Worm (Caenorhabditis elegans) whole organism, young adult: ENCODE results near the gene nhr-32.

ENCODE experiments used
- B0261.1 ChIP-seq: sonication (generic microtip); optimal IDR thresholded peaks from 2 replicates; lab custom pipeline; 2016; ENCODE audit warnings: mild to moderate bottlenecking, missing genetic modification characterization, moderate library complexity, missing compliant biosample characterization
- C17E4.6 ChIP-seq: fragments of 200-800 bp; sonication (Bioruptor generic); IDR thresholded peaks from 2 replicates; pipeline ENCODE4 v1.3.6; 2022; ENCODE audit warnings: missing genetic modification reagents, missing genetic modification characterization, missing compliant biosample characterization
- D2030.7 ChIP-seq: fragments of 200-800 bp; sonication (Bioruptor generic); IDR thresholded peaks from 2 replicates; pipeline ENCODE4 v1.3.6; 2022; ENCODE audit warnings: missing genetic modification reagents, missing genetic modification characterization, missing compliant biosample characterization
- F22D6.2 ChIP-seq: sonication (generic microtip); optimal IDR thresholded peaks from 2 replicates; lab custom pipeline; 2016; ENCODE audit warnings: mild to moderate bottlenecking, missing genetic modification characterization, missing compliant biosample characterization
- F33H1.4 ChIP-seq: fragments of 200-800 bp; sonication (Bioruptor generic); IDR thresholded peaks from 2 replicates; pipeline ENCODE4 v1.3.6; 2022; ENCODE audit warnings: missing genetic modification reagents, missing genetic modification characterization, missing compliant biosample characterization
- F37B4.10 ChIP-seq: fragments of 200-800 bp; sonication (Bioruptor generic); IDR thresholded peaks from 2 replicates; pipeline ENCODE4 v1.3.6; 2022; ENCODE audit warnings: missing genetic modification characterization, missing compliant biosample characterization
- K11D2.4 ChIP-seq: fragments of 200-800 bp; sonication (Bioruptor generic); IDR thresholded peaks from 2 replicates; pipeline ENCODE4 v1.3.6; 2022; ENCODE audit warnings: missing genetic modification reagents, missing genetic modification characterization, missing compliant biosample characterization
- K12H6.12 ChIP-seq: fragments of 200-800 bp; sonication (Bioruptor generic); optimal IDR thresholded peaks from 2 replicates; lab custom pipeline; 2018; ENCODE audit warnings: mild to moderate bottlenecking, missing genetic modification characterization, missing compliant biosample characterization
- T26A5.8 ChIP-seq: sonication (generic microtip); optimal IDR thresholded peaks from 2 replicates; lab custom pipeline; 2016; ENCODE audit warnings: missing genetic modification characterization, missing compliant biosample characterization
- Y56A3A.18 ChIP-seq: fragments of 200-800 bp; sonication (Bioruptor generic); IDR thresholded peaks from 2 replicates; pipeline ENCODE4 v1.3.6; 2022; ENCODE audit warnings: missing genetic modification reagents, missing genetic modification characterization, missing compliant biosample characterization
- Y67H2A.10 ChIP-seq: fragments of 200-800 bp; sonication (Bioruptor generic); conservative IDR thresholded peaks from 2 replicates; pipeline ENCODE4 v1.3.6; 2022; ENCODE audit warnings: missing genetic modification reagents, missing genetic modification characterization, missing compliant biosample characterization
- athp-1 ChIP-seq: sonication (generic microtip); optimal IDR thresholded peaks from 2 replicates; lab custom pipeline; 2017; ENCODE audit warnings: mild to moderate bottlenecking, missing genetic modification characterization, missing compliant biosample characterization
- attf-6 ChIP-seq: fragments of 200-800 bp; sonication (Bioruptor generic); IDR thresholded peaks from 2 replicates; pipeline ENCODE4 v1.3.6; 2022; ENCODE audit warnings: missing genetic modification reagents, missing genetic modification characterization, missing compliant biosample characterization
- ceh-79 ChIP-seq: sonication (generic microtip); optimal IDR thresholded peaks from 2 replicates; lab custom pipeline; 2017; ENCODE audit warnings: mild to moderate bottlenecking, missing genetic modification characterization, missing compliant biosample characterization
- dpl-1 ChIP-seq: fragments of 150-350 bp; optimal IDR thresholded peaks from 2 replicates; lab custom pipeline; 2014; ENCODE audit warnings: missing biosample characterization, missing genetic modification reagents, missing genetic modification characterization
- efl-1 ChIP-seq: fragments of 150-350 bp; optimal IDR thresholded peaks from 2 replicates; lab custom pipeline; 2014; ENCODE audit warnings: missing biosample characterization, missing genetic modification reagents, missing genetic modification characterization
- egl-18 ChIP-seq: fragments of 200-800 bp; sonication (Bioruptor generic); IDR thresholded peaks from 2 replicates; pipeline ENCODE4 v1.3.6; 2022; ENCODE audit warnings: missing genetic modification reagents, missing genetic modification characterization, missing compliant biosample characterization
- egl-44 ChIP-seq: fragments of 200-800 bp; sonication (Bioruptor generic); IDR thresholded peaks from 2 replicates; pipeline ENCODE4 v1.3.6; 2022; ENCODE audit warnings: missing genetic modification reagents, missing genetic modification characterization, missing compliant biosample characterization
- fkh-3 ChIP-seq: sonication (generic microtip); optimal IDR thresholded peaks from 2 replicates; lab custom pipeline; 2016; ENCODE audit warnings: mild to moderate bottlenecking, missing genetic modification characterization, missing compliant biosample characterization
- him-1 ChIP-seq: sonication (generic microtip); optimal IDR thresholded peaks from 2 replicates; lab custom pipeline; 2016; ENCODE audit warnings: missing genotype, missing genetic modification reagents, missing genetic modification characterization, missing compliant biosample characterization
- hmg-1.2 ChIP-seq: fragments of 200-800 bp; sonication (Bioruptor generic); IDR thresholded peaks from 2 replicates; pipeline ENCODE4 v1.3.6; 2022; ENCODE audit warnings: missing genetic modification reagents, missing genetic modification characterization, missing compliant biosample characterization
- hrde-1 ChIP-seq: sonication (generic microtip); optimal IDR thresholded peaks from 2 replicates; lab custom pipeline; 2016; ENCODE audit warnings: missing genetic modification characterization, mild to moderate bottlenecking, missing compliant biosample characterization, moderate library complexity, missing genotype, missing genetic modification reagents, borderline replicate concordance
- hsf-1 ChIP-seq: fragments of 200-800 bp; sonication (Bioruptor generic); IDR thresholded peaks from 2 replicates; pipeline ENCODE4 v1.3.6; 2022; ENCODE audit warnings: missing genetic modification reagents, missing genetic modification characterization, missing compliant biosample characterization
- let-607 ChIP-seq, 2 experiments: fragments of 200-800 bp in 1 of 2; sonication (Bioruptor generic) in 1 of 2; sonication (generic microtip) in 1 of 2; optimal IDR thresholded peaks; 2 replicates each; lab custom pipeline; 2016 to 2018; ENCODE audit warnings: mild to moderate bottlenecking in 2 of 2, missing compliant biosample characterization in 2 of 2, missing genetic modification characterization in 2 of 2, moderate library complexity in 2 of 2, missing genotype in 1 of 2
- lsl-1 ChIP-seq: fragments of 200-800 bp; sonication (Bioruptor generic); optimal IDR thresholded peaks from 2 replicates; lab custom pipeline; 2018; ENCODE audit warnings: mild to moderate bottlenecking, missing genetic modification characterization, moderate library complexity, missing compliant biosample characterization
- madf-8 ChIP-seq: fragments of 200-800 bp; sonication (Bioruptor generic); conservative IDR thresholded peaks from 2 replicates; pipeline ENCODE4 v1.3.6; 2022; ENCODE audit warnings: missing genetic modification reagents, missing genetic modification characterization, missing compliant biosample characterization
- mel-28 ChIP-seq: sonication (generic microtip); optimal IDR thresholded peaks from 2 replicates; lab custom pipeline; 2016; ENCODE audit warnings: borderline replicate concordance, mild to moderate bottlenecking, missing genetic modification characterization, missing compliant biosample characterization
- nfyb-1 ChIP-seq: fragments of 200-800 bp; sonication (Bioruptor generic); IDR thresholded peaks from 2 replicates; pipeline ENCODE4 v1.3.6; 2022; ENCODE audit warnings: missing genetic modification reagents, missing genetic modification characterization, missing compliant biosample characterization
- nhr-179 ChIP-seq: sonication (generic microtip); optimal IDR thresholded peaks from 2 replicates; lab custom pipeline; 2016; ENCODE audit warnings: mild to moderate bottlenecking, missing genetic modification characterization, missing compliant biosample characterization
- nhr-80 ChIP-seq: sonication (generic microtip); optimal IDR thresholded peaks from 2 replicates; lab custom pipeline; 2016; ENCODE audit warnings: missing genetic modification characterization, missing compliant biosample characterization
- rec-8 ChIP-seq, 2 experiments: sonication (generic microtip); optimal IDR thresholded peaks; 2 replicates each; lab custom pipeline; 2016; ENCODE audit warnings: mild to moderate bottlenecking in 2 of 2, missing genetic modification characterization in 2 of 2, missing genetic modification reagents in 2 of 2, missing genotype in 2 of 2, missing biosample characterization in 1 of 2, missing compliant biosample characterization in 1 of 2, moderate library complexity in 1 of 2
- rpc-1 ChIP-seq, 2 experiments: fragments of 150-350 bp in 1 of 2; sonication (generic microtip) in 1 of 2; optimal IDR thresholded peaks; 2 replicates each; lab custom pipeline; 2014 to 2018; ENCODE audit warnings: missing biosample characterization in 1 of 2, missing genetic modification characterization in 1 of 2, missing genetic modification reagents in 1 of 2, missing genotype in 1 of 2
- snpc-1.3 ChIP-seq: sonication (generic microtip); optimal IDR thresholded peaks from 2 replicates; lab custom pipeline; 2017; ENCODE audit warnings: missing genetic modification characterization, mild to moderate bottlenecking, missing compliant biosample characterization, antibody characterized with exemption, moderate library complexity, missing genotype, missing genetic modification reagents; ENCODE audit not compliant: insufficient read depth
- snpc-3.4 ChIP-seq: sonication (generic microtip); optimal IDR thresholded peaks from 2 replicates; lab custom pipeline; 2017; ENCODE audit warnings: missing genetic modification characterization, mild to moderate bottlenecking, missing compliant biosample characterization, antibody characterized with exemption, moderate library complexity, missing genotype, missing genetic modification reagents
- snpc-4 ChIP-seq, 5 experiments: fragments of 150-350 bp in 1 of 5; sonication (generic microtip) in 4 of 5; optimal IDR thresholded peaks; 2 replicates each; lab custom pipeline; 2014 to 2018; ENCODE audit warnings: missing genetic modification characterization in 5 of 5, missing biosample characterization in 3 of 5, antibody characterized with exemption in 2 of 5, mild to moderate bottlenecking in 2 of 5, missing compliant biosample characterization in 2 of 5, missing genotype in 2 of 5, moderate library complexity in 2 of 5, missing genetic modification reagents in 1 of 5
- tbp1 ChIP-seq: fragments of 200-800 bp; sonication (Bioruptor generic); optimal IDR thresholded peaks from 2 replicates; lab custom pipeline; 2018; ENCODE audit warnings: mild to moderate bottlenecking, missing genetic modification characterization, missing compliant biosample characterization
- unc-130 ChIP-seq: sonication (generic microtip); optimal IDR thresholded peaks from 2 replicates; lab custom pipeline; 2016; ENCODE audit warnings: missing genetic modification reagents, missing genetic modification characterization, missing compliant biosample characterization
- unc-62 ChIP-seq: fragments of 150-350 bp; optimal IDR thresholded peaks from 2 replicates; lab custom pipeline; 2014; ENCODE audit warnings: missing biosample characterization, missing genetic modification reagents, missing genetic modification characterization
- zim-3 ChIP-seq: sonication (generic microtip); optimal IDR thresholded peaks from 2 replicates; lab custom pipeline; 2017; ENCODE audit warnings: mild to moderate bottlenecking, missing genetic modification characterization, moderate library complexity, missing compliant biosample characterization
- ztf-18 ChIP-seq: sonication (generic microtip); optimal IDR thresholded peaks from 2 replicates; lab custom pipeline; 2016; ENCODE audit warnings: missing genotype, mild to moderate bottlenecking, missing genetic modification characterization, missing compliant biosample characterization
- ztf-28 ChIP-seq: fragments of 200-800 bp; sonication (Bioruptor generic); IDR thresholded peaks from 2 replicates; pipeline ENCODE4 v1.3.6; 2022; ENCODE audit warnings: missing genetic modification reagents, missing genetic modification characterization, missing compliant biosample characterization
- ztf-3 ChIP-seq: fragments of 200-800 bp; sonication (Bioruptor generic); optimal IDR thresholded peaks from 2 replicates; lab custom pipeline; 2018; ENCODE audit warnings: mild to moderate bottlenecking, missing genetic modification characterization, missing compliant biosample characterization
- ztf-6 ChIP-seq: fragments of 200-800 bp; sonication (Bioruptor generic); IDR thresholded peaks from 2 replicates; pipeline ENCODE4 v1.3.6; 2022; ENCODE audit warnings: missing genetic modification reagents, missing genetic modification characterization, missing compliant biosample characterization

The nhr-32 gene

ce11 chrX:13283462-13283861, 31.7 kb downstream of the nhr-32 start (continued):
- peak; percentile 92 for TF ChIP-seq tbp1 (GFP tag; lab: Kevin White, UChicago)
- TF ChIP-seq ztf-3: no peak
- no peak for TF ChIP-seq K11D2.4 (GFP tag; lab: Robert Waterston, UW)
- TF ChIP-seq snpc-4 (GFP tag; optimal IDR thresholded peaks at IDR 0.05; lab: Kevin White, UChicago): peak; percentile 11
- TF ChIP-seq snpc-4 (tag; optimal IDR thresholded peaks at IDR 0.05; lab: Kevin White, UChicago): peak in 1 of 4 experiments; percentile 34
- TF ChIP-seq nhr-179 (tag; lab: Kevin White, UChicago): no peak
- TF ChIP-seq hmg-1.2 (GFP tag; lab: Robert Waterston, UW): peak; percentile 65
- peak; percentile 23 for TF ChIP-seq athp-1 (tag; lab: Kevin White, UChicago)
- peak; percentile 9 to 39 for TF ChIP-seq let-607 (tag; optimal IDR thresholded peaks at IDR 0.05; lab: Kevin White, UChicago)

ce11 chrX:13284091-13284490, 32.3 kb downstream of the nhr-32 start, which contains the start of gene cyp-14A4:
cyp-14A4 (minus strand) TSS chrX:13284197.
- no peak for TF ChIP-seq lsl-1 (GFP tag; lab: Kevin White, UChicago)
- TF ChIP-seq B0261.1 (tag; lab: Kevin White, UChicago): no peak
- TF ChIP-seq efl-1 (GFP tag; lab: Kevin White, UChicago): no peak
- TF ChIP-seq ceh-79: no peak
- TF ChIP-seq snpc-4 (GFP tag; optimal IDR thresholded peaks at IDR 0.05; lab: Kevin White, UChicago): no peak
- no peak for TF ChIP-seq snpc-4 (tag; optimal IDR thresholded peaks at IDR 0.05; lab: Kevin White, UChicago)
- TF ChIP-seq K12H6.12: no peak
- TF ChIP-seq madf-8: no peak
- TF ChIP-seq unc-130: no peak
- TF ChIP-seq F33H1.4 (GFP tag; lab: Robert Waterston, UW): no peak
- TF ChIP-seq ztf-6 (GFP tag; lab: Robert Waterston, UW): no peak
- no peak for TF ChIP-seq snpc-1.3 (tag; lab: Kevin White, UChicago)
- TF ChIP-seq F22D6.2 (tag; lab: Kevin White, UChicago): no peak
- no peak for TF ChIP-seq Y67H2A.10 (GFP tag; lab: Robert Waterston, UW)
- TF ChIP-seq hsf-1: no peak
- no peak for TF ChIP-seq T26A5.8 (tag; lab: Kevin White, UChicago)
- TF ChIP-seq zim-3 (tag; lab: Kevin White, UChicago): no peak
- TF ChIP-seq, all 124 proteins: peak for 0

- TF ChIP-seq nfyb-1: peak; percentile 64
- peak; percentile 65 for TF ChIP-seq him-1 (tag; lab: Kevin White, UChicago)
- TF ChIP-seq F37B4.10 (GFP tag; lab: Robert Waterston, UW): no peak
- TF ChIP-seq attf-6 (GFP tag; lab: Robert Waterston, UW): peak; percentile 65
- no peak for TF ChIP-seq nhr-80 (tag; lab: Kevin White, UChicago)
- no peak for TF ChIP-seq egl-44 (GFP tag; lab: Robert Waterston, UW)
- TF ChIP-seq Y56A3A.18: 0 out of 2 replicates have a peak, but pooled peaks have one; percentile 35
- TF ChIP-seq hmg-1.2 (GFP tag; lab: Robert Waterston, UW): peak; percentile 44; the same call in 1 of the 2 replicates
- TF ChIP-seq hrde-1 (tag; lab: Kevin White, UChicago): peak; percentile 3
- TF ChIP-seq ztf-28 (GFP tag; lab: Robert Waterston, UW): no peak
- peak; percentile 65 for TF ChIP-seq D2030.7 (GFP tag; lab: Robert Waterston, UW)
- no peak for TF ChIP-seq dpl-1 (GFP tag; lab: Kevin White, UChicago)
- peak; percentile 40 for TF ChIP-seq ztf-18 (tag; lab: Kevin White, UChicago)
- no peak for TF ChIP-seq mel-28 (tag; lab: Kevin White, UChicago)
- TF ChIP-seq snpc-3.4 (tag; lab: Kevin White, UChicago): peak; percentile 50
- peak in 1 of 2 experiments; percentile 7 for TF ChIP-seq let-607 (tag; optimal IDR thresholded peaks at IDR 0.05; lab: Kevin White, UChicago)
- TF ChIP-seq rec-8 (tag; optimal IDR thresholded peaks at IDR 0.05; lab: Kevin White, UChicago): peak; percentile 32 to 46
- TF ChIP-seq nhr-179 (tag; lab: Kevin White, UChicago): peak; percentile 16
- TF ChIP-seq C17E4.6 (GFP tag; lab: Robert Waterston, UW): no peak
- TF ChIP-seq rpc-1 (optimal IDR thresholded peaks at IDR 0.05; lab: Kevin White, UChicago): peak; percentile 75
- peak; percentile 90 for TF ChIP-seq rpc-1 (tag; optimal IDR thresholded peaks at IDR 0.05; lab: Kevin White, UChicago)
- TF ChIP-seq B0261.1 (tag; lab: Kevin White, UChicago): peak; percentile 80
- no peak for TF ChIP-seq fkh-3 (tag; lab: Kevin White, UChicago)
- TF ChIP-seq egl-18 (GFP tag; lab: Robert Waterston, UW): no peak
- TF ChIP-seq lsl-1 (GFP tag; lab: Kevin White, UChicago): no peak
- TF ChIP-seq unc-62 (GFP tag; lab: Kevin White, UChicago): no peak
Observed at ce11 chrX:13284618-13285017, 32.9 kb downstream of the nhr-32 start.
